Worm (Caenorhabditis elegans) whole organism, early embryonic: Measurements from ENCODE around the gene ceh-7.

Source experiments
- B0310.2 ChIP-seq: sonication (generic microtip); optimal IDR thresholded peaks from 2 replicates; lab custom pipeline; 2016; ENCODE audit warnings: mild to moderate bottlenecking, missing genetic modification characterization, missing compliant biosample characterization
- ama-1 ChIP-seq: fragments of 150-350 bp; optimal IDR thresholded peaks from 2 replicates; lab custom pipeline; 2014
- ceh-13 ChIP-seq: fragments of 200-800 bp; sonication (Bioruptor generic); optimal IDR thresholded peaks from 2 replicates; lab custom pipeline; 2018; ENCODE audit warnings: mild to moderate bottlenecking, missing genetic modification characterization, missing compliant biosample characterization
- ceh-36 ChIP-seq: sonication (generic microtip); optimal IDR thresholded peaks from 2 replicates; lab custom pipeline; 2016; ENCODE audit warnings: missing genetic modification characterization, inconsistent platforms, missing compliant biosample characterization
- ets-7 ChIP-seq: sonication (generic microtip); optimal IDR thresholded peaks from 2 replicates; lab custom pipeline; 2016; ENCODE audit warnings: missing genotype, missing genetic modification characterization, missing compliant biosample characterization
- flt-1 ChIP-seq: fragments of 200-800 bp; sonication (Bioruptor generic); IDR thresholded peaks from 2 replicates; pipeline ENCODE4 v1.3.6; 2022; ENCODE audit warnings: missing genetic modification characterization, missing compliant biosample characterization
- hmbx-1 ChIP-seq: sonication (generic microtip); optimal IDR thresholded peaks from 2 replicates; lab custom pipeline; 2016; ENCODE audit warnings: mild to moderate bottlenecking, missing genetic modification characterization, missing compliant biosample characterization
- hnd-1 ChIP-seq: sonication (generic microtip); optimal IDR thresholded peaks from 2 replicates; lab custom pipeline; 2016; ENCODE audit warnings: missing genetic modification characterization, missing compliant biosample characterization
- pes-1 ChIP-seq: fragments of 200-800 bp; sonication (Bioruptor generic); IDR thresholded peaks from 2 replicates; pipeline ENCODE4 v1.3.6; 2022; ENCODE audit warnings: missing genetic modification reagents, missing genetic modification characterization, missing compliant biosample characterization
- sea-1 ChIP-seq: fragments of 200-800 bp; sonication (Bioruptor generic); conservative IDR thresholded peaks from 2 replicates; pipeline ENCODE4 v1.3.6; 2022; ENCODE audit warnings: missing genetic modification characterization, missing compliant biosample characterization
- tbx-11 ChIP-seq: fragments of 200-800 bp; sonication (Bioruptor generic); IDR thresholded peaks from 2 replicates; pipeline ENCODE4 v1.3.6; 2022; ENCODE audit warnings: missing genetic modification characterization, missing compliant biosample characterization
- tbx-37 ChIP-seq: fragments of 200-800 bp; sonication (Bioruptor generic); conservative IDR thresholded peaks from 2 replicates; pipeline ENCODE4 v1.3.6; 2022; ENCODE audit warnings: missing genetic modification reagents, missing genetic modification characterization, missing compliant biosample characterization
- tra-4 ChIP-seq: sonication (generic microtip); optimal IDR thresholded peaks from 2 replicates; lab custom pipeline; 2017; ENCODE audit warnings: missing genetic modification characterization, missing compliant biosample characterization

ce11 chrII:8658835-8659234, 44.8 kb downstream of the ceh-7 start, which contains the start of gene atg-10:
- TF ChIP-seq sea-1 (GFP tag; lab: Robert Waterston, UW) (no peak), ama-1 (lab: Kevin White, UChicago) (no peak), ceh-13 (no peak), ets-7 (no peak), pes-1 (GFP tag; lab: Robert Waterston, UW) (no peak), tbx-37 (GFP tag; lab: Robert Waterston, UW) (no peak), tbx-11 (GFP tag; lab: Robert Waterston, UW) (no peak), hmbx-1 (no peak), B0310.2 (tag; lab: Kevin White, UChicago) (no peak), ceh-36 (tag; lab: Kevin White, UChicago) (no peak), flt-1 (GFP tag; lab: Robert Waterston, UW) (no peak), tra-4 (no peak), hnd-1 (tag; lab: Kevin White, UChicago) (no peak)
